Fruit fly (Drosophila melanogaster): ENCODE results near the gene CG31156.
A peak's percentile ranks its signal among the peaks of the same experiment; 100 is the strongest.

CG31156 gene

DNA sequence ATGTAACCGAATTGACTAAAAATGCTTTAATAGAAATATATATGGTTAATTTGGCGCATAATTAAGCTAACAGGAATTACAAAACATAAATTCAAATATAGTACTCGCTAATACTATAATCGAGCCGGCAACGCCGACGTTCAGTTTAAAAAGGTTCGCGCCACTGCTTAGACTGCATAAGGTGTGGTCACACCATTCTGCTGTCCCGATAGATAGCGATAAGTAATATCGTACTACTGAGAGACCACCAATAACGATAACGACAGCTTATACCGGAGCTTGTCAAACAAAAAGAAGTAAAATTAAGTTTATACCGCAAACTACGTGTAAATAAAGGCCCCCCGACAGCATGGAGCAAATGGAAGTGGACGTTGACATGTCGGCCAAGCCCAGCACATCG, 32.9 kb downstream of the CG31156 start, which contains the start of gene CSN6 (continued):
- peak; percentile 91 for TF ChIP-seq Sry-δ (GFP tag; optimal IDR thresholded peaks at IDR 0.05)
- TF ChIP-seq CG2712 (tag; optimal IDR thresholded peaks at IDR 0.05), result peak; percentile 58
- TF ChIP-seq zen2 (GFP tag; IDR thresholded peaks at IDR 0.05; ENCODE audit: partially characterized antibody), result peak; percentile 62; the same call in 2 of the 3 replicates
- no peak for TF ChIP-seq org-1 (GFP tag; optimal IDR thresholded peaks at IDR 0.05)
- peak; percentile 86 for TF ChIP-seq ato (GFP tag; IDR thresholded peaks at IDR 0.05; ENCODE audit: partially characterized antibody)
- peak; percentile 56 for TF ChIP-seq MESR4 (GFP tag; optimal IDR thresholded peaks at IDR 0.05)
- no peak for TF ChIP-seq CG4424 (GFP tag; optimal IDR thresholded peaks at IDR 0.05)
- TF ChIP-seq ftz-f1 (GFP tag; optimal IDR thresholded peaks at IDR 0.05), result peak; percentile 42
- TF ChIP-seq nerfin-2 (GFP tag; IDR thresholded peaks at IDR 0.05; ENCODE audit: partially characterized antibody), result peak; percentile 88
- TF ChIP-seq CG17361 (GFP tag; IDR thresholded peaks at IDR 0.05), result peak; percentile 41; the same call in 1 of the 3 replicates
- TF ChIP-seq CG2129 (GFP tag; IDR thresholded peaks at IDR 0.05; ENCODE audit: partially characterized antibody), result peak; percentile 58
- TF ChIP-seq CG17802 (tag; optimal IDR thresholded peaks at IDR 0.05), result no peak
- peak; percentile 18 for TF ChIP-seq ERR (GFP tag; optimal IDR thresholded peaks at IDR 0.05)
- TF ChIP-seq Dll (GFP tag; IDR thresholded peaks at IDR 0.05; ENCODE audit: partially characterized antibody), result peak; percentile 82
- TF ChIP-seq crp (GFP tag; optimal IDR thresholded peaks at IDR 0.05), result peak in 1 of 2 experiments; percentile 57
- no peak for TF ChIP-seq CG6765 (GFP tag; optimal IDR thresholded peaks at IDR 0.05)
- TF ChIP-seq CTCF (GFP tag; optimal IDR thresholded peaks at IDR 0.05), result peak; percentile 25
- TF ChIP-seq gro (GFP tag; optimal IDR thresholded peaks at IDR 0.05), result peak; percentile 63
- peak; percentile 90 for TF ChIP-seq HLH4C (GFP tag; IDR thresholded peaks at IDR 0.05; ENCODE audit: partially characterized antibody)
- TF ChIP-seq row (GFP tag; IDR thresholded peaks at IDR 0.05), result peak; percentile 18; the same call in 1 of the 3 replicates
- peak; percentile 4 for TF ChIP-seq zfh2 (GFP tag; optimal IDR thresholded peaks at IDR 0.05)
- TF ChIP-seq CG10267 (tag; optimal IDR thresholded peaks at IDR 0.05), result peak; percentile 61
- TF ChIP-seq knrl (GFP tag; IDR thresholded peaks at IDR 0.05; ENCODE audit: partially characterized antibody), result peak; percentile 85
- peak; percentile 67 for TF ChIP-seq CG13894 (tag; optimal IDR thresholded peaks at IDR 0.05)
- TF ChIP-seq CG1603 (tag; optimal IDR thresholded peaks at IDR 0.05), result peak; percentile 71
- TF ChIP-seq CG42726 (GFP tag; IDR thresholded peaks at IDR 0.05; ENCODE audit: partially characterized antibody), result peak; percentile 92
- peak; percentile 13 for TF ChIP-seq CG10979 (tag; optimal IDR thresholded peaks at IDR 0.05)
- peak; percentile 75 for TF ChIP-seq trem (tag; optimal IDR thresholded peaks at IDR 0.05)
- TF ChIP-seq dpn (GFP tag; optimal IDR thresholded peaks at IDR 0.05), result peak in 1 of 2 experiments; percentile 22
- no peak for TF ChIP-seq CG12219 (GFP tag; optimal IDR thresholded peaks at IDR 0.05)
- no peak for TF ChIP-seq pita (GFP tag; optimal IDR thresholded peaks at IDR 0.05)
- TF ChIP-seq Mes4 (GFP tag; optimal IDR thresholded peaks at IDR 0.05), result no peak
- peak; percentile 92 for TF ChIP-seq unc-4 (GFP tag; IDR thresholded peaks at IDR 0.05; ENCODE audit: partially characterized antibody)
- no peak for TF ChIP-seq CG14667 (GFP tag; IDR thresholded peaks at IDR 0.05)
- no peak for TF ChIP-seq nerfin-1 (tag; optimal IDR thresholded peaks at IDR 0.05)
- peak; percentile 57; the same call in 2 of the 3 replicates for TF ChIP-seq Dbx (GFP tag; IDR thresholded peaks at IDR 0.05)
- TF ChIP-seq CG8944 (GFP tag; optimal IDR thresholded peaks at IDR 0.05), result no peak
- TF ChIP-seq CG18619 (GFP tag; optimal IDR thresholded peaks at IDR 0.05), result no peak
- TF ChIP-seq CG33213 (GFP tag; optimal IDR thresholded peaks at IDR 0.05), result peak; percentile 60
- TF ChIP-seq al (GFP tag; IDR thresholded peaks at IDR 0.05), result no peak
- TF ChIP-seq Ets97D (GFP tag; optimal IDR thresholded peaks at IDR 0.05), result peak; percentile 60
- peak; percentile 55 for TF ChIP-seq CG2116 (GFP tag; optimal IDR thresholded peaks at IDR 0.05)
- TF ChIP-seq jigr1 (GFP tag; IDR thresholded peaks at IDR 0.05), result no peak
- TF ChIP-seq CG7963 (GFP tag; IDR thresholded peaks at IDR 0.05; ENCODE audit: partially characterized antibody), result peak; percentile 79
- no peak for TF ChIP-seq CG1529 (GFP tag; optimal IDR thresholded peaks at IDR 0.05)
- TF ChIP-seq CG12659 (GFP tag; optimal IDR thresholded peaks at IDR 0.05), result peak; percentile 53
- no peak for TF ChIP-seq onecut (GFP tag; IDR thresholded peaks at IDR 0.05)
- TF ChIP-seq bigmax (GFP tag; optimal IDR thresholded peaks at IDR 0.05), result no peak
- TF ChIP-seq zen (tag; optimal IDR thresholded peaks at IDR 0.05), result peak; percentile 27
- TF ChIP-seq her (GFP tag; optimal IDR thresholded peaks at IDR 0.05), result peak; percentile 4
